Fruit fly (Drosophila melanogaster): ENCODE data around the gene CG7950.
A peak's percentile ranks its signal among the peaks of the same experiment; 100 is the strongest.

Gene CG7950

DNA sequence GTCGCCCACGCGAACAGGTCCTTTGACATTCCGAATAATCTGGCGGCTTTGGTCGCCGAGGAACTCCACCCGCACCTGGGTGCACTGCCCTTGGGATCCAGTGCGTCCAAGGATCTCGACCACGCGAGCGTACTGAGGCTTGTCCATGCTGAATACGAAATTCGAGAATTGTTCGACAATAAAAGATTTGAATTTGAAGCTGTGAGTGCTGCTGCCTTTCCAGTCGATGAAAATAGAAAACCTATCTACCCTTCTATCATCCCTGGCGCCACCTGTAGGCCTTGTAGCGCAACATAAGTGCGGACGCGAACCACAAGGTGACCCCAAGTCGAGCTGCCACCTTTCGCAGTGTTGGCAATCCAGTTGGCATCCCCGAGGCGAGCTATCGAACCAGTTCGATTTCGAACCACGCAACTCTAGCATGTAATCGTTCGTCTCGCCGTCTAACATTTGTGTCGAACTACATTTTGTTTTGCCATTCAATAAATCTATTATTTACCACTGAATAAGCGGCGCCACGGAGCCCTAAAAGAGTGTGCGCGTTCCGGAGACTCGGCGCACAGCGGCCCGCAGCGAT lies 34.1 kb upstream of the CG7950 start, which contains the start of the genes RpS28a and Axn (continued):
- TF ChIP-seq CG10267 (tag; optimal IDR thresholded peaks at IDR 0.05) (peak; percentile 7), Rx (GFP tag; IDR thresholded peaks at IDR 0.05) (no peak), CG4617 (GFP tag; optimal IDR thresholded peaks at IDR 0.05; ENCODE audit: borderline replicate concordance) (peak; percentile 67), grau (tag; optimal IDR thresholded peaks at IDR 0.05) (no peak), CG12219 (GFP tag; optimal IDR thresholded peaks at IDR 0.05) (no peak), CG6254 (GFP tag; optimal IDR thresholded peaks at IDR 0.05) (peak; percentile 86), CG11456 (GFP tag; IDR thresholded peaks at IDR 0.05) (peak; percentile 73; the same call in 2 of the 3 replicates), bowl (GFP tag; IDR thresholded peaks at IDR 0.05) (no peak), Adf1 (GFP tag; IDR thresholded peaks at IDR 0.05) (no peak; the same call in 1 of the 2 replicates), ato (GFP tag; IDR thresholded peaks at IDR 0.05; ENCODE audit: partially characterized antibody) (peak; percentile 1; the same call in 1 of the 2 replicates), dm (GFP tag; optimal IDR thresholded peaks at IDR 0.05) (peak; percentile 32), CG7745 (tag; optimal IDR thresholded peaks at IDR 0.05) (no peak), CG9817 (tag; optimal IDR thresholded peaks at IDR 0.05) (peak; percentile 31), CG4820 (GFP tag; optimal IDR thresholded peaks at IDR 0.05) (no peak), dysf (GFP tag; IDR thresholded peaks at IDR 0.05) (peak; percentile 37; the same call in 1 of the 3 replicates), CG5953 (GFP tag; IDR thresholded peaks at IDR 0.05) (no peak), ham (GFP tag; IDR thresholded peaks at IDR 0.05) (no peak), chm (GFP tag; IDR thresholded peaks at IDR 0.05) (no peak), kay (GFP tag; optimal IDR thresholded peaks at IDR 0.05) (no peak), pita (GFP tag; optimal IDR thresholded peaks at IDR 0.05) (peak; percentile 85), NFAT (GFP tag; IDR thresholded peaks at IDR 0.05) (peak; percentile 66), Ets65A (GFP tag) (peak; percentile 51), CG17612 (GFP tag; IDR thresholded peaks at IDR 0.05) (no peak), bbx (GFP tag; IDR thresholded peaks at IDR 0.05; ENCODE audit: partially characterized antibody) (peak; percentile 66), tup (GFP tag; optimal IDR thresholded peaks at IDR 0.05) (no peak), inv (GFP tag; IDR thresholded peaks at IDR 0.05; ENCODE audit: partially characterized antibody) (no peak), CG18764 (GFP tag; optimal IDR thresholded peaks at IDR 0.05) (no peak), ewg (GFP tag; optimal IDR thresholded peaks at IDR 0.05) (no peak), dati (GFP tag; IDR thresholded peaks at IDR 0.05) (no peak), CHES-1-like (GFP tag; optimal IDR thresholded peaks at IDR 0.05) (peak; percentile 49), CG15479 (GFP tag; optimal IDR thresholded peaks at IDR 0.05) (no peak), CG9876 (GFP tag; optimal IDR thresholded peaks at IDR 0.05) (no peak), row (GFP tag; IDR thresholded peaks at IDR 0.05) (peak; percentile 26; the same call in 2 of the 3 replicates), ERR (GFP tag; optimal IDR thresholded peaks at IDR 0.05) (peak; percentile 94), ken (GFP tag; IDR thresholded peaks at IDR 0.05) (0 out of 3 replicates have a peak, but pooled peaks have one; percentile 41), croc (GFP tag; conservative IDR thresholded peaks at IDR 0.05) (no peak), wek (GFP tag; optimal IDR thresholded peaks at IDR 0.05) (no peak), Mes4 (GFP tag; optimal IDR thresholded peaks at IDR 0.05) (peak; percentile 27), Max (GFP tag; optimal IDR thresholded peaks at IDR 0.05) (no peak), jumu (GFP tag; optimal IDR thresholded peaks at IDR 0.05) (peak; percentile 15), abd-A (tag; optimal IDR thresholded peaks at IDR 0.05) (no peak), CG4360 (GFP tag; IDR thresholded peaks at IDR 0.05) (no peak), Mad (GFP tag; optimal IDR thresholded peaks at IDR 0.05) (no peak), CG2712 (tag; optimal IDR thresholded peaks at IDR 0.05) (peak; percentile 44), sna (GFP tag; IDR thresholded peaks at IDR 0.05; ENCODE audit: partially characterized antibody) (no peak), maf-S (GFP tag; optimal IDR thresholded peaks at IDR 0.05) (peak; percentile 26), pan (optimal IDR thresholded peaks at IDR 0.05) (no peak), pan (GFP tag; optimal IDR thresholded peaks at IDR 0.05 in 1 of 2, IDR thresholded peaks at IDR 0.05 in 1 of 2) (peak in 1 of 2 experiments; percentile 26), CG7987 (GFP tag; optimal IDR thresholded peaks at IDR 0.05) (peak; percentile 39), CG14667 (GFP tag; IDR thresholded peaks at IDR 0.05) (no peak), Dll (GFP tag; IDR thresholded peaks at IDR 0.05; ENCODE audit: partially characterized antibody) (peak; percentile 76; the same call in 3 of the 4 replicates)
